Fruit fly (Drosophila melanogaster) whole organism, embryonic: ENCODE data around the gene CG31495.
A peak's percentile ranks its signal among the peaks of the same experiment; 100 is the strongest.

Source experiments
- Blimp-1 ChIP-seq: fragments of 200-800 bp; sonication (Bioruptor generic); optimal IDR thresholded peaks from 3 replicates; lab custom pipeline; 2018; ENCODE audit warnings: missing biosample characterization, missing genetic modification characterization, mild to moderate bottlenecking, moderate library complexity, missing genetic modification reagents
- CG12942 ChIP-seq: fragments of 200-800 bp; sonication (Bioruptor generic); optimal IDR thresholded peaks from 3 replicates; lab custom pipeline; 2016; ENCODE audit warnings: missing biosample characterization, missing genetic modification characterization
- CG1602 ChIP-seq: fragments of 200-800 bp; sonication (Bioruptor generic); optimal IDR thresholded peaks from 3 replicates; lab custom pipeline; 2016; ENCODE audit warnings: missing biosample characterization, missing genetic modification characterization
- CG17186 ChIP-seq: fragments of 200-800 bp; sonication (Bioruptor generic); optimal IDR thresholded peaks from 3 replicates; lab custom pipeline; 2017; ENCODE audit warnings: missing biosample characterization, missing genetic modification reagents, missing genetic modification characterization
- CG17359 ChIP-seq: fragments of 200-800 bp; sonication (Bioruptor generic); optimal IDR thresholded peaks from 3 replicates; lab custom pipeline; 2018; ENCODE audit warnings: missing biosample characterization, mild to moderate bottlenecking, missing genetic modification characterization, moderate library complexity
- CG17361 ChIP-seq: fragments of 200-800 bp; sonication (Bioruptor generic); IDR thresholded peaks from 3 replicates; pipeline ENCODE4 v1.3.6; 2022; ENCODE audit warnings: missing biosample characterization, missing genetic modification characterization
- CG17385 ChIP-seq: fragments of 200-800 bp; sonication (Bioruptor generic); optimal IDR thresholded peaks from 3 replicates; lab custom pipeline; 2018; ENCODE audit warnings: missing biosample characterization, mild to moderate bottlenecking, missing genetic modification characterization
- CG1792 ChIP-seq: fragments of 200-800 bp; sonication (Bioruptor generic); optimal IDR thresholded peaks from 2 replicates; lab custom pipeline; 2016; ENCODE audit warnings: missing biosample characterization, missing genetic modification characterization
- CG30403 ChIP-seq: fragments of 200-800 bp; sonication (Bioruptor generic); optimal IDR thresholded peaks from 3 replicates; lab custom pipeline; 2016; ENCODE audit warnings: missing biosample characterization, missing genetic modification characterization
- CG31224 ChIP-seq: fragments of 200-800 bp; sonication (Bioruptor generic); IDR thresholded peaks from 2 replicates; pipeline ENCODE4 v1.3.6; 2022; ENCODE audit warnings: missing biosample characterization, missing genetic modification characterization
- CG31388 ChIP-seq: fragments of 200-800 bp; sonication (Bioruptor generic); optimal IDR thresholded peaks from 2 replicates; lab custom pipeline; 2016; ENCODE audit warnings: missing biosample characterization, missing genetic modification characterization
- CG3163 ChIP-seq: fragments of 200-800 bp; sonication (Bioruptor generic); optimal IDR thresholded peaks from 3 replicates; lab custom pipeline; 2016; ENCODE audit warnings: missing biosample characterization, missing genetic modification characterization
- CG32772 ChIP-seq: fragments of 200-800 bp; sonication (Bioruptor generic); IDR thresholded peaks from 2 replicates; pipeline ENCODE4 v1.3.6; 2022; ENCODE audit warnings: missing biosample characterization, missing genetic modification characterization
- CG4617 ChIP-seq: fragments of 200-800 bp; sonication (Bioruptor generic); optimal IDR thresholded peaks from 3 replicates; lab custom pipeline; 2016; ENCODE audit warnings: missing biosample characterization, missing genetic modification characterization, borderline replicate concordance
- CG4820 ChIP-seq: fragments of 200-800 bp; sonication (Bioruptor generic); optimal IDR thresholded peaks from 3 replicates; lab custom pipeline; 2016; ENCODE audit warnings: missing biosample characterization, missing genetic modification characterization
- CG6683 ChIP-seq: fragments of 200-800 bp; sonication (Bioruptor generic); optimal IDR thresholded peaks from 2 replicates; lab custom pipeline; 2017; ENCODE audit warnings: missing biosample characterization, mild to moderate bottlenecking, missing genetic modification characterization, missing genetic modification reagents
- CG8944 ChIP-seq: fragments of 200-800 bp; sonication (Bioruptor generic); optimal IDR thresholded peaks from 3 replicates; lab custom pipeline; 2016; ENCODE audit warnings: missing biosample characterization, missing genetic modification characterization
- CG9437 ChIP-seq: fragments of 200-800 bp; sonication (Bioruptor generic); optimal IDR thresholded peaks from 2 replicates; lab custom pipeline; 2018; ENCODE audit warnings: missing biosample characterization, mild to moderate bottlenecking, missing genetic modification characterization
- CHES-1-like ChIP-seq: fragments of 200-800 bp; sonication (Bioruptor generic); optimal IDR thresholded peaks from 2 replicates; lab custom pipeline; 2016; ENCODE audit warnings: missing biosample characterization, missing genetic modification characterization
- Dref ChIP-seq: fragments of 200-800 bp; sonication (Bioruptor generic); IDR thresholded peaks from 2 replicates; pipeline ENCODE4 v1.3.6; 2022; ENCODE audit warnings: missing biosample characterization, missing genetic modification characterization
- Hmx ChIP-seq: fragments of 200-800 bp; sonication (Bioruptor generic); optimal IDR thresholded peaks from 2 replicates; lab custom pipeline; 2016; ENCODE audit warnings: missing biosample characterization, missing genetic modification characterization
- PHDP ChIP-seq: fragments of 200-800 bp; sonication (Bioruptor generic); optimal IDR thresholded peaks from 3 replicates; lab custom pipeline; 2018; ENCODE audit warnings: missing biosample characterization, mild to moderate bottlenecking, missing genetic modification characterization, moderate library complexity
- Scr ChIP-seq: fragments of 200-800 bp; sonication (Bioruptor generic); IDR thresholded peaks from 2 replicates; pipeline ENCODE4 v1.3.6; 2022; ENCODE audit warnings: missing biosample characterization, missing genetic modification characterization; ENCODE audit not compliant: partially characterized antibody
- Side ChIP-seq: fragments of 200-800 bp; sonication (Bioruptor generic); optimal IDR thresholded peaks from 2 replicates; lab custom pipeline; 2016; ENCODE audit warnings: missing biosample characterization, missing genetic modification characterization
- Sox100B ChIP-seq: fragments of 200-800 bp; sonication (Bioruptor generic); optimal IDR thresholded peaks from 3 replicates; lab custom pipeline; 2018; ENCODE audit warnings: missing biosample characterization, mild to moderate bottlenecking, missing genetic modification characterization
- Ssrp ChIP-seq: fragments of 200-800 bp; sonication (Bioruptor generic); optimal IDR thresholded peaks from 2 replicates; lab custom pipeline; 2018; ENCODE audit warnings: missing biosample characterization, mild to moderate bottlenecking, missing genetic modification characterization, moderate library complexity
- TFAM ChIP-seq: fragments of 200-800 bp; sonication (Bioruptor generic); optimal IDR thresholded peaks from 2 replicates; lab custom pipeline; 2017; ENCODE audit warnings: missing biosample characterization, missing genetic modification characterization, inconsistent platforms
- Trl ChIP-seq, 3 experiments: fragments of >200 bp in 2 of 3; fragments of 200-800 bp in 1 of 3; sonication (Bioruptor generic) in 1 of 3; optimal IDR thresholded peaks; 2 replicates in 1 of 3; 3 replicates in 2 of 3; lab custom pipeline; 2016 to 2017; ENCODE audit warnings: missing biosample characterization in 1 of 3, missing genetic modification characterization in 1 of 3
- abd-A ChIP-seq: fragments of 200-800 bp; sonication (Bioruptor generic); optimal IDR thresholded peaks from 3 replicates; lab custom pipeline; 2019; ENCODE audit warnings: missing biosample characterization, mild to moderate bottlenecking, missing genetic modification characterization, moderate library complexity
- cg ChIP-seq: fragments of 200-800 bp; sonication (Bioruptor generic); optimal IDR thresholded peaks from 3 replicates; lab custom pipeline; 2019; ENCODE audit warnings: missing biosample characterization, mild to moderate bottlenecking, missing genetic modification characterization, moderate library complexity
- ci ChIP-seq: fragments of 200-800 bp; sonication (Bioruptor generic); IDR thresholded peaks from 3 replicates; pipeline ENCODE4 v1.3.6; 2022; ENCODE audit warnings: missing biosample characterization, missing genetic modification characterization
- fru ChIP-seq: fragments of >200 bp; optimal IDR thresholded peaks from 2 replicates; lab custom pipeline; 2017
- gcm ChIP-seq: fragments of 200-800 bp; sonication (Bioruptor generic); optimal IDR thresholded peaks from 2 replicates; lab custom pipeline; 2019; ENCODE audit warnings: missing biosample characterization, mild to moderate bottlenecking, missing genetic modification characterization, moderate library complexity
- kay ChIP-seq: fragments of 200-800 bp; sonication (Bioruptor generic); optimal IDR thresholded peaks from 2 replicates; lab custom pipeline; 2016; ENCODE audit warnings: missing biosample characterization, missing genetic modification characterization
- kni ChIP-seq: fragments of 200-800 bp; sonication (Bioruptor generic); optimal IDR thresholded peaks from 3 replicates; lab custom pipeline; 2017; ENCODE audit warnings: mild to moderate bottlenecking, missing biosample characterization, missing genetic modification reagents, missing genetic modification characterization
- lbe ChIP-seq: fragments of 200-800 bp; sonication (Bioruptor generic); optimal IDR thresholded peaks from 2 replicates; lab custom pipeline; 2016; ENCODE audit warnings: missing biosample characterization, mild to moderate bottlenecking, missing genetic modification characterization
- lilli ChIP-seq: fragments of 200-800 bp; sonication (Bioruptor generic); optimal IDR thresholded peaks from 3 replicates; lab custom pipeline; 2016; ENCODE audit warnings: missing biosample characterization, missing genetic modification characterization
- p53 ChIP-seq: fragments of 200-800 bp; sonication (Bioruptor generic); optimal IDR thresholded peaks from 2 replicates; lab custom pipeline; 2016; ENCODE audit warnings: missing biosample characterization, missing genetic modification characterization
- ro ChIP-seq: fragments of 200-800 bp; sonication (Bioruptor generic); IDR thresholded peaks from 2 replicates; pipeline ENCODE4 v1.3.6; 2022; ENCODE audit warnings: missing biosample characterization, missing genetic modification characterization
- row ChIP-seq: fragments of 200-800 bp; sonication (Bioruptor generic); IDR thresholded peaks from 3 replicates; pipeline ENCODE4 v1.3.6; 2022; ENCODE audit warnings: missing biosample characterization, missing genetic modification characterization
- sc ChIP-seq, 3 experiments: fragments of >200 bp in 2 of 3; fragments of 200-800 bp in 1 of 3; sonication (Bioruptor generic) in 1 of 3; optimal IDR thresholded peaks; 2 replicates in 2 of 3; 3 replicates in 1 of 3; lab custom pipeline; 2017; ENCODE audit warnings: mild to moderate bottlenecking in 1 of 3, missing biosample characterization in 1 of 3, missing genetic modification characterization in 1 of 3, missing genetic modification reagents in 1 of 3
- sd ChIP-seq: fragments of 200-800 bp; sonication (Bioruptor generic); optimal IDR thresholded peaks from 3 replicates; lab custom pipeline; 2018; ENCODE audit warnings: missing biosample characterization, mild to moderate bottlenecking, missing genetic modification characterization, moderate library complexity
- slp2 ChIP-seq: fragments of 200-800 bp; sonication (Bioruptor generic); optimal IDR thresholded peaks from 2 replicates; lab custom pipeline; 2016; ENCODE audit warnings: missing biosample characterization, missing genetic modification characterization
- stc ChIP-seq: fragments of 200-800 bp; sonication (Bioruptor generic); IDR thresholded peaks from 2 replicates; pipeline ENCODE4 v1.3.6; 2022; ENCODE audit warnings: missing biosample characterization, missing genetic modification characterization
- stwl ChIP-seq: fragments of 200-800 bp; sonication (Bioruptor generic); optimal IDR thresholded peaks from 3 replicates; lab custom pipeline; 2018; ENCODE audit warnings: missing biosample characterization, mild to moderate bottlenecking, missing genetic modification characterization, moderate library complexity
- tin ChIP-seq: fragments of 200-800 bp; sonication (Bioruptor generic); optimal IDR thresholded peaks from 3 replicates; lab custom pipeline; 2016; ENCODE audit warnings: missing biosample characterization, missing genetic modification characterization
- trh ChIP-seq: fragments of 200-800 bp; sonication (Bioruptor generic); optimal IDR thresholded peaks from 2 replicates; lab custom pipeline; 2016; ENCODE audit warnings: missing biosample characterization, missing genetic modification characterization
- tup ChIP-seq: fragments of 200-800 bp; sonication (Bioruptor generic); optimal IDR thresholded peaks from 2 replicates; lab custom pipeline; 2016; ENCODE audit warnings: missing biosample characterization, mild to moderate bottlenecking, missing genetic modification characterization, moderate library complexity
- twi ChIP-seq: fragments of 200-800 bp; optimal IDR thresholded peaks from 2 replicates; lab custom pipeline; 2019; ENCODE audit warnings: missing biosample characterization, mild to moderate bottlenecking, missing genetic modification characterization, moderate library complexity
- zen ChIP-seq: fragments of 200-800 bp; sonication (Bioruptor generic); optimal IDR thresholded peaks from 3 replicates; lab custom pipeline; 2018; ENCODE audit warnings: missing biosample characterization, mild to moderate bottlenecking, missing genetic modification characterization, moderate library complexity

The CG31495 gene

DNA sequence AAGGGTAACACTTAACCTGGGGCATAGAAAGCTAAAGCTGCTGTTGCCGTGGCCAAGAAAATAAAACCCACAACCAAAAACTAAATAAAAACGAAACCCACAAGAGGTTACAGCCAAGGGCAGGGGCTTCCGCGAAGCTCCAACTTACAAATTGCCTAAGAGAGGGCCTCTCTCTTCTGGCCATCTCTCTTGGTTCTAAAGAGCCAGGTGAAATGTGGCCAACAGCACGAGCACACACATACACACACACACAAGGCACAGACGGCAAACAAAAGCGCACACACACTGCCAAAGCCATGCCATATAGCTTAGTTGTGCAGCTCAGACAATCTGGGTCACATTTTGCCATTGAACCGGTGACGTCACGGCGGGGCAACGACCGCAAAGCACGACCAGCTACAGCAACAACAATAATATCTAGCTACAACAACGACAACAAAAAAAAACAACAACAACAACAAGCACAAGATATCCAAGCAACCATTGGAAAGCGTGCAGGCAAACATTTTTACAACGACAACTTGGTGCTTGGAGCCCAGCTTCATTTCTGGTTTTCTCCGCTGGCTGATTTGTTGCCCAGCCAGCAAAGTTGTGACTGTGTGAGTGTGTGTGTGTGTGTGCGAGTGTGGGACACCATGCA lies 43.0 kb downstream of the CG31495 start:
- TF ChIP-seq twi (tag; lab: Kevin White, UChicago) (no peak), ro (no peak), Scr (no peak), CG1792 (no peak), slp2 (GFP tag; lab: Kevin White, UChicago) (no peak), stwl (tag; lab: Kevin White, UChicago) (no peak), kni (peak; percentile 72), PHDP (tag; lab: Kevin White, UChicago) (no peak), Side (GFP tag; lab: Kevin White, UChicago) (no peak), cg (peak; percentile 80), sd (tag; lab: Kevin White, UChicago) (peak; percentile 30), CG30403 (GFP tag; lab: Kevin White, UChicago) (no peak), ci (no peak; the same call in 2 of the 3 replicates), stc (GFP tag; lab: Robert Waterston, UW) (no peak), CG9437 (GFP tag; lab: Kevin White, UChicago) (no peak), CG4820 (GFP tag; lab: Kevin White, UChicago) (no peak), trh (no peak), Ssrp (tag; lab: Kevin White, UChicago) (no peak), Blimp-1 (GFP tag; lab: Kevin White, UChicago) (no peak), lbe (GFP tag; lab: Kevin White, UChicago) (no peak), sc (optimal IDR thresholded peaks at IDR 0.05; lab: Kevin White, UChicago) (no peak), sc (GFP tag; optimal IDR thresholded peaks at IDR 0.05; lab: Kevin White, UChicago) (no peak), CG32772 (GFP tag; lab: Robert Waterston, UW) (no peak), CG12942 (no peak), CG8944 (GFP tag; lab: Kevin White, UChicago) (no peak), CG31224 (GFP tag; lab: Robert Waterston, UW) (peak; percentile 55), Sox100B (no peak), p53 (no peak), zen (tag; lab: Kevin White, UChicago) (no peak), tup (no peak), CHES-1-like (GFP tag; lab: Kevin White, UChicago) (no peak), CG17359 (no peak), Hmx (no peak), CG6683 (GFP tag; lab: Kevin White, UChicago) (no peak), CG4617 (GFP tag; lab: Kevin White, UChicago) (no peak), gcm (GFP tag; lab: Kevin White, UChicago) (no peak), CG1602 (GFP tag; lab: Kevin White, UChicago) (no peak), CG17385 (GFP tag; lab: Kevin White, UChicago) (no peak), row (no peak), lilli (no peak), CG31388 (GFP tag; lab: Kevin White, UChicago) (no peak), abd-A (tag; lab: Kevin White, UChicago) (peak; percentile 54), CG17361 (GFP tag; lab: Robert Waterston, UW) (no peak), TFAM (GFP tag; lab: Kevin White, UChicago) (no peak), CG3163 (GFP tag; lab: Kevin White, UChicago) (peak; percentile 94), CG17186 (GFP tag; lab: Kevin White, UChicago) (no peak), fru (lab: Kevin White, UChicago) (no peak), Dref (no peak), tin (GFP tag; lab: Kevin White, UChicago) (no peak), kay (no peak), Trl (optimal IDR thresholded peaks at IDR 0.05; lab: Kevin White, UChicago) (peak; percentile 61 to 65), Trl (GFP tag; optimal IDR thresholded peaks at IDR 0.05; lab: Kevin White, UChicago) (no peak)
